Fruit fly (Drosophila melanogaster) whole organism: ENCODE results near the gene Doc1.

Source experiments
- EcR ChIP-seq, 2 experiments: fragments of >200 bp; optimal IDR thresholded peaks; 2 replicates each; lab custom pipeline; 2017; ENCODE audit warnings: missing biosample characterization in 2 of 2, missing genetic modification characterization in 2 of 2, missing genetic modification reagents in 2 of 2
- pan ChIP-seq: fragments of >200 bp; optimal IDR thresholded peaks from 2 replicates; lab custom pipeline; 2017
- psq ChIP-seq: fragments of >200 bp; optimal IDR thresholded peaks from 2 replicates; lab custom pipeline; 2017

- TF ChIP-seq pan (lab: Kevin White, UChicago): no peak
- no peak for TF ChIP-seq EcR (GFP tag; optimal IDR thresholded peaks at IDR 0.05; lab: Kevin White, UChicago)
- TF ChIP-seq psq (lab: Kevin White, UChicago): no peak
These were observed 24.0 kb downstream of the Doc1 start for dm6 chr3L:9064976-9065761.
